In genomic region chrX:2469843-2470442, dm6 we compare ENCODE assay signal across 1 fruit fly cellular context.
TF ChIP-seq lines count a peak whose summit lies in the region.

TSS of gene boi (minus strand) at chrX:2470043.

TF ChIP-seq in whole organism, embryonic, 481 proteins besides CTCF, POLR2A, EP300 and RAD21 (continued from another document and continues in another):
- TF ChIP-seq sc (optimal IDR thresholded peaks at IDR 0.05; lab: Kevin White, UChicago) (no peak), sc (GFP tag; optimal IDR thresholded peaks at IDR 0.05; lab: Kevin White, UChicago) (no peak), CG11247 (GFP tag; IDR thresholded peaks at IDR 0.05; lab: Robert Waterston, UW) (no peak), CG17568 (GFP tag; optimal IDR thresholded peaks at IDR 0.05; lab: Kevin White, UChicago) (peak; percentile 12), CG43689 (GFP tag; IDR thresholded peaks at IDR 0.05; lab: Robert Waterston, UW) (no peak), chinmo (GFP tag; IDR thresholded peaks at IDR 0.05; lab: Robert Waterston, UW; ENCODE audit: partially characterized antibody) (0 out of 4 replicates have a peak, but pooled peaks have one; percentile 40), CG3847 (GFP tag; IDR thresholded peaks at IDR 0.05; lab: Robert Waterston, UW) (no peak), fd102C (GFP tag; optimal IDR thresholded peaks at IDR 0.05; lab: Kevin White, UChicago) (no peak), zfh2 (GFP tag; optimal IDR thresholded peaks at IDR 0.05; lab: Kevin White, UChicago) (no peak), Fer3 (tag; optimal IDR thresholded peaks at IDR 0.05; lab: Kevin White, UChicago) (no peak), Max (GFP tag; optimal IDR thresholded peaks at IDR 0.05; lab: Kevin White, UChicago) (no peak), luna (GFP tag; optimal IDR thresholded peaks at IDR 0.05; lab: Kevin White, UChicago) (no peak), CG32767 (GFP tag; IDR thresholded peaks at IDR 0.05; lab: Robert Waterston, UW) (no peak), lmd (GFP tag; IDR thresholded peaks at IDR 0.05; lab: Robert Waterston, UW) (no peak), CG8388 (GFP tag; optimal IDR thresholded peaks at IDR 0.05; lab: Kevin White, UChicago) (no peak), NC2β (GFP tag; optimal IDR thresholded peaks at IDR 0.05; lab: Kevin White, UChicago) (peak; percentile 13), CG4854 (GFP tag; optimal IDR thresholded peaks at IDR 0.05; lab: Kevin White, UChicago) (no peak), h (optimal IDR thresholded peaks at IDR 0.05; lab: Kevin White, UChicago) (no peak), gfzf (GFP tag; optimal IDR thresholded peaks at IDR 0.05; lab: Kevin White, UChicago) (no peak), Ets97D (GFP tag; optimal IDR thresholded peaks at IDR 0.05; lab: Kevin White, UChicago) (peak; percentile 1), CG18011 (GFP tag; optimal IDR thresholded peaks at IDR 0.05; lab: Kevin White, UChicago) (no peak), CG14667 (GFP tag; IDR thresholded peaks at IDR 0.05; lab: Robert Waterston, UW) (no peak), CG7357 (GFP tag; IDR thresholded peaks at IDR 0.05; lab: Robert Waterston, UW) (no peak), Sox100B (GFP tag; optimal IDR thresholded peaks at IDR 0.05; lab: Kevin White, UChicago) (no peak), pnt (GFP tag; optimal IDR thresholded peaks at IDR 0.05; lab: Kevin White, UChicago) (no peak), Eip74EF (GFP tag; optimal IDR thresholded peaks at IDR 0.05; lab: Kevin White, UChicago) (no peak), CG17361 (GFP tag; IDR thresholded peaks at IDR 0.05; lab: Robert Waterston, UW) (no peak), HLHmδ (GFP tag; optimal IDR thresholded peaks at IDR 0.05; lab: Kevin White, UChicago) (peak; percentile 24), Oaz (GFP tag; IDR thresholded peaks at IDR 0.05; lab: Robert Waterston, UW) (no peak), Dll (GFP tag; IDR thresholded peaks at IDR 0.05; lab: Robert Waterston, UW; ENCODE audit: partially characterized antibody) (0 out of 4 replicates have a peak, but pooled peaks have one; percentile 21), Hr51 (GFP tag; optimal IDR thresholded peaks at IDR 0.05; lab: Kevin White, UChicago) (no peak), disco-r (GFP tag; optimal IDR thresholded peaks at IDR 0.05; lab: Kevin White, UChicago) (no peak), Dfd (GFP tag; optimal IDR thresholded peaks at IDR 0.05; lab: Kevin White, UChicago) (no peak), D19B (GFP tag; optimal IDR thresholded peaks at IDR 0.05; lab: Kevin White, UChicago) (no peak), CG12659 (GFP tag; optimal IDR thresholded peaks at IDR 0.05; lab: Kevin White, UChicago) (no peak), Gug (GFP tag; IDR thresholded peaks at IDR 0.05; lab: Robert Waterston, UW) (no peak), CG10366 (GFP tag; IDR thresholded peaks at IDR 0.05; lab: Robert Waterston, UW) (no peak), oc (tag; optimal IDR thresholded peaks at IDR 0.05; lab: Kevin White, UChicago) (no peak), vnd (GFP tag; IDR thresholded peaks at IDR 0.05; lab: Robert Waterston, UW; ENCODE audit: partially characterized antibody) (no peak), CG4328 (GFP tag; optimal IDR thresholded peaks at IDR 0.05; lab: Kevin White, UChicago) (no peak), caup (GFP tag; optimal IDR thresholded peaks at IDR 0.05; lab: Kevin White, UChicago; ENCODE audit: severe bottlenecking) (no peak), salm (tag; optimal IDR thresholded peaks at IDR 0.05; lab: Kevin White, UChicago) (no peak), pho (GFP tag; optimal IDR thresholded peaks at IDR 0.05; lab: Kevin White, UChicago) (no peak), Med (GFP tag; lab: Kevin White, UChicago) (peak; percentile 72), jing (GFP tag; optimal IDR thresholded peaks at IDR 0.05; lab: Kevin White, UChicago) (no peak), ap (GFP tag; IDR thresholded peaks at IDR 0.05; lab: Robert Waterston, UW) (no peak), CG13296 (GFP tag; optimal IDR thresholded peaks at IDR 0.05; lab: Kevin White, UChicago) (peak; percentile 21), CG3163 (GFP tag; optimal IDR thresholded peaks at IDR 0.05; lab: Kevin White, UChicago) (peak; percentile 99), ham (GFP tag; IDR thresholded peaks at IDR 0.05; lab: Robert Waterston, UW) (no peak), peb (GFP tag; IDR thresholded peaks at IDR 0.05; lab: Robert Waterston, UW) (no peak), schlank (tag; optimal IDR thresholded peaks at IDR 0.05; lab: Kevin White, UChicago) (no peak), CkIIα-i1 (GFP tag; IDR thresholded peaks at IDR 0.05; lab: Robert Waterston, UW) (no peak), Six4 (GFP tag; optimal IDR thresholded peaks at IDR 0.05; lab: Kevin White, UChicago) (no peak), chif (GFP tag; optimal IDR thresholded peaks at IDR 0.05; lab: Kevin White, UChicago) (no peak), Ada2b (GFP tag; IDR thresholded peaks at IDR 0.05; lab: Robert Waterston, UW) (no peak), CG14014 (GFP tag; IDR thresholded peaks at IDR 0.05; lab: Robert Waterston, UW) (no peak), dmrt11E (tag; optimal IDR thresholded peaks at IDR 0.05; lab: Kevin White, UChicago) (no peak), Nf-YA (GFP tag; IDR thresholded peaks at IDR 0.05; lab: Robert Waterston, UW) (no peak), Aef1 (GFP tag; IDR thresholded peaks at IDR 0.05; lab: Robert Waterston, UW) (no peak), pros (GFP tag; optimal IDR thresholded peaks at IDR 0.05; lab: Kevin White, UChicago) (peak; percentile 28), Nf-YC (tag; optimal IDR thresholded peaks at IDR 0.05; lab: Kevin White, UChicago) (no peak), CG31388 (GFP tag; optimal IDR thresholded peaks at IDR 0.05; lab: Kevin White, UChicago) (no peak), CG6765 (GFP tag; optimal IDR thresholded peaks at IDR 0.05; lab: Kevin White, UChicago) (no peak), emc (GFP tag; optimal IDR thresholded peaks at IDR 0.05; lab: Kevin White, UChicago) (no peak), C15 (GFP tag; IDR thresholded peaks at IDR 0.05; lab: Robert Waterston, UW) (no peak), CG16863 (GFP tag; optimal IDR thresholded peaks at IDR 0.05; lab: Kevin White, UChicago) (no peak), grn (GFP tag; optimal IDR thresholded peaks at IDR 0.05; lab: Kevin White, UChicago) (no peak), CG2116 (GFP tag; optimal IDR thresholded peaks at IDR 0.05; lab: Kevin White, UChicago) (peak; percentile 0), en (GFP tag; optimal IDR thresholded peaks at IDR 0.05; lab: Kevin White, UChicago) (no peak), stc (GFP tag; IDR thresholded peaks at IDR 0.05; lab: Robert Waterston, UW) (no peak), Dref (GFP tag; IDR thresholded peaks at IDR 0.05; lab: Robert Waterston, UW) (no peak), CG1233 (GFP tag; optimal IDR thresholded peaks at IDR 0.05; lab: Kevin White, UChicago) (no peak), CG17186 (GFP tag; optimal IDR thresholded peaks at IDR 0.05; lab: Kevin White, UChicago) (no peak), NC2α (GFP tag; optimal IDR thresholded peaks at IDR 0.05; lab: Kevin White, UChicago) (no peak), CG9609 (GFP tag; optimal IDR thresholded peaks at IDR 0.05; lab: Kevin White, UChicago) (no peak), Atf6 (GFP tag; IDR thresholded peaks at IDR 0.05; lab: Robert Waterston, UW) (peak; percentile 13; the same call in 1 of the 2 replicates), exex (tag; optimal IDR thresholded peaks at IDR 0.05; lab: Kevin White, UChicago) (no peak), HHEX (GFP tag; optimal IDR thresholded peaks at IDR 0.05; lab: Kevin White, UChicago) (peak; percentile 17), crp (GFP tag; optimal IDR thresholded peaks at IDR 0.05; lab: Kevin White, UChicago) (no peak), D19A (tag; optimal IDR thresholded peaks at IDR 0.05; lab: Kevin White, UChicago) (peak; percentile 17), CG2875 (GFP tag; optimal IDR thresholded peaks at IDR 0.05; lab: Kevin White, UChicago) (peak; percentile 4), CG42726 (GFP tag; IDR thresholded peaks at IDR 0.05; lab: Robert Waterston, UW; ENCODE audit: partially characterized antibody) (peak; percentile 49; the same call in 1 of the 2 replicates), CG34224 (GFP tag; IDR thresholded peaks at IDR 0.05; lab: Robert Waterston, UW; ENCODE audit: partially characterized antibody) (no peak), gcm2 (GFP tag; optimal IDR thresholded peaks at IDR 0.05; lab: Kevin White, UChicago) (no peak), CG31441 (GFP tag; IDR thresholded peaks at IDR 0.05; lab: Robert Waterston, UW) (no peak; the same call in 1 of the 2 replicates), dm (GFP tag; optimal IDR thresholded peaks at IDR 0.05; lab: Kevin White, UChicago) (no peak), eyg (GFP tag; optimal IDR thresholded peaks at IDR 0.05; lab: Kevin White, UChicago) (no peak), fd96Cb (tag; optimal IDR thresholded peaks at IDR 0.05; lab: Kevin White, UChicago) (no peak), p53 (GFP tag; optimal IDR thresholded peaks at IDR 0.05; lab: Kevin White, UChicago) (no peak), Hmr (GFP tag; optimal IDR thresholded peaks at IDR 0.05; lab: Kevin White, UChicago) (peak; percentile 16), Lhr (GFP tag; optimal IDR thresholded peaks at IDR 0.05; lab: Kevin White, UChicago) (no peak), tgo (GFP tag; IDR thresholded peaks at IDR 0.05; lab: Robert Waterston, UW) (no peak), CG12299 (tag; optimal IDR thresholded peaks at IDR 0.05; lab: Kevin White, UChicago) (no peak), sob (GFP tag; IDR thresholded peaks at IDR 0.05; lab: Robert Waterston, UW) (0 out of 2 replicates have a peak, but pooled peaks have one; percentile 6), Dad (GFP tag; optimal IDR thresholded peaks at IDR 0.05; lab: Kevin White, UChicago) (no peak), CG9817 (tag; optimal IDR thresholded peaks at IDR 0.05; lab: Kevin White, UChicago) (no peak), gcm (GFP tag; optimal IDR thresholded peaks at IDR 0.05; lab: Kevin White, UChicago) (no peak), lbe (GFP tag; optimal IDR thresholded peaks at IDR 0.05; lab: Kevin White, UChicago) (no peak), al (GFP tag; IDR thresholded peaks at IDR 0.05; lab: Robert Waterston, UW) (no peak), Doc2 (GFP tag; IDR thresholded peaks at IDR 0.05; lab: Robert Waterston, UW) (no peak), tna (GFP tag; IDR thresholded peaks at IDR 0.05; lab: Robert Waterston, UW; ENCODE audit: partially characterized antibody) (no peak), ase (GFP tag; IDR thresholded peaks at IDR 0.05; lab: Robert Waterston, UW) (0 out of 3 replicates have a peak, but pooled peaks have one; percentile 34), CG5953 (GFP tag; IDR thresholded peaks at IDR 0.05; lab: Robert Waterston, UW) (no peak), CG33557 (GFP tag; optimal IDR thresholded peaks at IDR 0.05; lab: Kevin White, UChicago) (no peak), CG1602 (GFP tag; optimal IDR thresholded peaks at IDR 0.05; lab: Kevin White, UChicago) (no peak), CG10654 (GFP tag; optimal IDR thresholded peaks at IDR 0.05; lab: Kevin White, UChicago) (no peak), Sin3A (optimal IDR thresholded peaks at IDR 0.05; lab: Kevin White, UChicago) (no peak), danr (GFP tag; IDR thresholded peaks at IDR 0.05; lab: Robert Waterston, UW) (no peak), Rfx (GFP tag; IDR thresholded peaks at IDR 0.05; lab: Robert Waterston, UW) (0 out of 2 replicates have a peak, but pooled peaks have one; percentile 4), ash1 (GFP tag; optimal IDR thresholded peaks at IDR 0.05; lab: Kevin White, UChicago) (no peak), CG30403 (GFP tag; optimal IDR thresholded peaks at IDR 0.05; lab: Kevin White, UChicago) (no peak), stwl (tag; optimal IDR thresholded peaks at IDR 0.05; lab: Kevin White, UChicago) (no peak), CG11093 (GFP tag; IDR thresholded peaks at IDR 0.05; lab: Robert Waterston, UW) (no peak), esg (GFP tag; conservative IDR thresholded peaks at IDR 0.05; lab: Robert Waterston, UW) (no peak), CG10431 (GFP tag; optimal IDR thresholded peaks at IDR 0.05; lab: Kevin White, UChicago) (no peak), cas (GFP tag; IDR thresholded peaks at IDR 0.05; lab: Robert Waterston, UW) (no peak), org-1 (GFP tag; optimal IDR thresholded peaks at IDR 0.05; lab: Kevin White, UChicago) (no peak), ind (GFP tag; optimal IDR thresholded peaks at IDR 0.05; lab: Kevin White, UChicago) (no peak), Hr39 (optimal IDR thresholded peaks at IDR 0.05; lab: Kevin White, UChicago) (no peak), wor (GFP tag; IDR thresholded peaks at IDR 0.05; lab: Robert Waterston, UW) (no peak), Stat92E (GFP tag; optimal IDR thresholded peaks at IDR 0.05; lab: Kevin White, UChicago) (peak in 1 of 3 experiments; percentile 76), Myb (GFP tag; optimal IDR thresholded peaks at IDR 0.05; lab: Kevin White, UChicago) (no peak), CG17612 (GFP tag; IDR thresholded peaks at IDR 0.05; lab: Robert Waterston, UW) (no peak), Bdp1 (GFP tag; optimal IDR thresholded peaks at IDR 0.05; lab: Kevin White, UChicago) (no peak), az2 (GFP tag; optimal IDR thresholded peaks at IDR 0.05; lab: Kevin White, UChicago) (no peak), Pdp1 (GFP tag; optimal IDR thresholded peaks at IDR 0.05; lab: Kevin White, UChicago) (peak in 1 of 2 experiments; percentile 39), CG6689 (GFP tag; IDR thresholded peaks at IDR 0.05; lab: Robert Waterston, UW) (no peak), Mad (GFP tag; optimal IDR thresholded peaks at IDR 0.05; lab: Kevin White, UChicago) (no peak), slp2 (GFP tag; optimal IDR thresholded peaks at IDR 0.05; lab: Kevin White, UChicago) (no peak), CG15073 (GFP tag; optimal IDR thresholded peaks at IDR 0.05; lab: Kevin White, UChicago) (peak; percentile 92), chn (GFP tag; optimal IDR thresholded peaks at IDR 0.05; lab: Kevin White, UChicago) (no peak), NK7.1 (GFP tag; optimal IDR thresholded peaks at IDR 0.05; lab: Kevin White, UChicago) (no peak), sens-2 (GFP tag; IDR thresholded peaks at IDR 0.05; lab: Robert Waterston, UW) (no peak), CG7556 (GFP tag; optimal IDR thresholded peaks at IDR 0.05; lab: Kevin White, UChicago) (no peak), CG11398 (GFP tag; optimal IDR thresholded peaks at IDR 0.05; lab: Kevin White, UChicago) (no peak), trh (GFP tag; optimal IDR thresholded peaks at IDR 0.05; lab: Kevin White, UChicago) (no peak), mirr (GFP tag; optimal IDR thresholded peaks at IDR 0.05; lab: Kevin White, UChicago) (no peak), CG3407 (GFP tag; optimal IDR thresholded peaks at IDR 0.05; lab: Kevin White, UChicago) (no peak), CG11560 (tag; IDR thresholded peaks at IDR 0.05; lab: Robert Waterston, UW) (no peak)
